Worm (Caenorhabditis elegans) whole organism, young adult: Measurements from ENCODE around the gene Y94H6A.3.

Experiments used
- B0019.2 ChIP-seq: fragments of 200-800 bp; sonication (Bioruptor generic); conservative IDR thresholded peaks from 2 replicates; pipeline ENCODE4 v1.3.6; 2022; ENCODE audit warnings: missing genetic modification reagents, missing genetic modification characterization, missing compliant biosample characterization
- B0336.3 ChIP-seq: fragments of 200-800 bp; sonication (Bioruptor generic); IDR thresholded peaks from 2 replicates; pipeline ENCODE4 v1.3.6; 2022; ENCODE audit warnings: missing genetic modification characterization, missing compliant biosample characterization
- C06A6.2 ChIP-seq: fragments of 200-800 bp; sonication (Bioruptor generic); conservative IDR thresholded peaks from 2 replicates; pipeline ENCODE4 v1.3.6; 2022; ENCODE audit warnings: missing genetic modification characterization, missing compliant biosample characterization
- D2030.7 ChIP-seq: fragments of 200-800 bp; sonication (Bioruptor generic); IDR thresholded peaks from 2 replicates; pipeline ENCODE4 v1.3.6; 2022; ENCODE audit warnings: missing genetic modification reagents, missing genetic modification characterization, missing compliant biosample characterization
- F10E7.11 ChIP-seq: sonication (generic microtip); optimal IDR thresholded peaks from 2 replicates; lab custom pipeline; 2017; ENCODE audit warnings: mild to moderate bottlenecking, missing genetic modification characterization, moderate library complexity, missing compliant biosample characterization
- F23B12.7 ChIP-seq: sonication (generic microtip); optimal IDR thresholded peaks from 2 replicates; lab custom pipeline; 2017; ENCODE audit warnings: missing genetic modification characterization, mild to moderate bottlenecking, missing compliant biosample characterization, antibody characterized with exemption, moderate library complexity; ENCODE audit not compliant: insufficient read depth
- F52B5.7 ChIP-seq: sonication (generic microtip); optimal IDR thresholded peaks from 2 replicates; lab custom pipeline; 2016; ENCODE audit warnings: mild to moderate bottlenecking, missing genetic modification characterization, missing compliant biosample characterization
- F55B11.4 ChIP-seq: sonication (generic microtip); optimal IDR thresholded peaks from 2 replicates; lab custom pipeline; 2016; ENCODE audit warnings: missing compliant biosample characterization, missing genetic modification characterization, borderline replicate concordance; ENCODE audit not compliant: insufficient read depth
- K11D2.4 ChIP-seq: fragments of 200-800 bp; sonication (Bioruptor generic); IDR thresholded peaks from 2 replicates; pipeline ENCODE4 v1.3.6; 2022; ENCODE audit warnings: missing genetic modification reagents, missing genetic modification characterization, missing compliant biosample characterization
- Y79H2A.3 ChIP-seq: fragments of 200-800 bp; sonication (Bioruptor generic); conservative IDR thresholded peaks from 2 replicates; pipeline ENCODE4 v1.3.6; 2022; ENCODE audit warnings: missing genetic modification reagents, missing genetic modification characterization, missing compliant biosample characterization
- aptf-3 ChIP-seq: fragments of 200-800 bp; sonication (Bioruptor generic); IDR thresholded peaks from 2 replicates; pipeline ENCODE4 v1.3.6; 2022; ENCODE audit warnings: missing genetic modification characterization, missing compliant biosample characterization
- atf-7 ChIP-seq: sonication (generic microtip); optimal IDR thresholded peaks from 2 replicates; lab custom pipeline; 2017; ENCODE audit warnings: mild to moderate bottlenecking, missing genetic modification characterization, missing compliant biosample characterization
- attf-3 ChIP-seq: fragments of 200-800 bp; sonication (Bioruptor generic); conservative IDR thresholded peaks from 2 replicates; pipeline ENCODE4 v1.3.6; 2022; ENCODE audit warnings: missing genetic modification reagents, missing genetic modification characterization, missing compliant biosample characterization
- attf-6 ChIP-seq: fragments of 200-800 bp; sonication (Bioruptor generic); IDR thresholded peaks from 2 replicates; pipeline ENCODE4 v1.3.6; 2022; ENCODE audit warnings: missing genetic modification reagents, missing genetic modification characterization, missing compliant biosample characterization
- bed-1 ChIP-seq: fragments of 200-800 bp; sonication (Bioruptor generic); IDR thresholded peaks from 2 replicates; pipeline ENCODE4 v1.3.6; 2022; ENCODE audit warnings: missing genetic modification reagents, missing genetic modification characterization, missing compliant biosample characterization
- bed-2 ChIP-seq: fragments of 200-800 bp; sonication (Bioruptor generic); IDR thresholded peaks from 2 replicates; pipeline ENCODE4 v1.3.6; 2022; ENCODE audit warnings: missing genetic modification reagents, missing genetic modification characterization, missing compliant biosample characterization
- cebp-2 ChIP-seq: fragments of 200-800 bp; sonication (Bioruptor generic); IDR thresholded peaks from 2 replicates; pipeline ENCODE4 v1.3.6; 2022; ENCODE audit warnings: missing genetic modification characterization, missing compliant biosample characterization
- ceh-100 ChIP-seq: fragments of 200-800 bp; sonication (Bioruptor generic); IDR thresholded peaks from 2 replicates; pipeline ENCODE4 v1.3.6; 2022; ENCODE audit warnings: missing genetic modification reagents, missing genetic modification characterization, missing compliant biosample characterization
- ceh-27 ChIP-seq: fragments of 200-800 bp; sonication (Bioruptor generic); optimal IDR thresholded peaks from 2 replicates; lab custom pipeline; 2018; ENCODE audit warnings: mild to moderate bottlenecking, missing genetic modification characterization, moderate library complexity, missing compliant biosample characterization
- die-1 ChIP-seq: sonication (generic microtip); optimal IDR thresholded peaks from 2 replicates; lab custom pipeline; 2016; ENCODE audit warnings: missing genotype, mild to moderate bottlenecking, missing genetic modification characterization, missing compliant biosample characterization
- egl-44 ChIP-seq: fragments of 200-800 bp; sonication (Bioruptor generic); IDR thresholded peaks from 2 replicates; pipeline ENCODE4 v1.3.6; 2022; ENCODE audit warnings: missing genetic modification reagents, missing genetic modification characterization, missing compliant biosample characterization
- egrh-3 ChIP-seq: fragments of 200-800 bp; sonication (Bioruptor generic); IDR thresholded peaks from 2 replicates; pipeline ENCODE4 v1.3.6; 2022; ENCODE audit warnings: missing genetic modification reagents, missing genetic modification characterization, missing compliant biosample characterization
- ekl-4 ChIP-seq: fragments of 200-800 bp; sonication (Bioruptor generic); IDR thresholded peaks from 2 replicates; pipeline ENCODE4 v1.3.6; 2022; ENCODE audit warnings: missing genetic modification reagents, missing genetic modification characterization, missing compliant biosample characterization
- ets-4 ChIP-seq: fragments of 200-800 bp; sonication (Bioruptor generic); optimal IDR thresholded peaks from 2 replicates; lab custom pipeline; 2018; ENCODE audit warnings: mild to moderate bottlenecking, missing genetic modification characterization, missing compliant biosample characterization
- fkh-3 ChIP-seq: sonication (generic microtip); optimal IDR thresholded peaks from 2 replicates; lab custom pipeline; 2016; ENCODE audit warnings: mild to moderate bottlenecking, missing genetic modification characterization, missing compliant biosample characterization
- gei-17 ChIP-seq: fragments of 200-800 bp; sonication (Bioruptor generic); optimal IDR thresholded peaks from 2 replicates; lab custom pipeline; 2018; ENCODE audit warnings: mild to moderate bottlenecking, missing genetic modification characterization, missing compliant biosample characterization
- him-1 ChIP-seq: sonication (generic microtip); optimal IDR thresholded peaks from 2 replicates; lab custom pipeline; 2016; ENCODE audit warnings: missing genotype, missing genetic modification reagents, missing genetic modification characterization, missing compliant biosample characterization
- hmg-1.2 ChIP-seq: fragments of 200-800 bp; sonication (Bioruptor generic); IDR thresholded peaks from 2 replicates; pipeline ENCODE4 v1.3.6; 2022; ENCODE audit warnings: missing genetic modification reagents, missing genetic modification characterization, missing compliant biosample characterization
- hsf-1 ChIP-seq: fragments of 200-800 bp; sonication (Bioruptor generic); IDR thresholded peaks from 2 replicates; pipeline ENCODE4 v1.3.6; 2022; ENCODE audit warnings: missing genetic modification reagents, missing genetic modification characterization, missing compliant biosample characterization
- lin-26 ChIP-seq: fragments of 200-800 bp; sonication (Bioruptor generic); IDR thresholded peaks from 2 replicates; pipeline ENCODE4 v1.3.6; 2022; ENCODE audit warnings: missing genetic modification reagents, missing genetic modification characterization, missing compliant biosample characterization
- lir-1 ChIP-seq: fragments of 200-800 bp; sonication (Bioruptor generic); conservative IDR thresholded peaks from 2 replicates; pipeline ENCODE4 v1.3.6; 2022; ENCODE audit warnings: missing genetic modification reagents, missing genetic modification characterization, missing compliant biosample characterization
- lsl-1 ChIP-seq: fragments of 200-800 bp; sonication (Bioruptor generic); optimal IDR thresholded peaks from 2 replicates; lab custom pipeline; 2018; ENCODE audit warnings: mild to moderate bottlenecking, missing genetic modification characterization, moderate library complexity, missing compliant biosample characterization
- madf-6 ChIP-seq: fragments of 200-800 bp; sonication (Bioruptor generic); IDR thresholded peaks from 2 replicates; pipeline ENCODE4 v1.3.6; 2022; ENCODE audit warnings: missing genetic modification reagents, missing genetic modification characterization, missing compliant biosample characterization
- mcd-1 ChIP-seq: fragments of 200-800 bp; sonication (Bioruptor generic); IDR thresholded peaks from 2 replicates; pipeline ENCODE4 v1.3.6; 2022; ENCODE audit warnings: missing genetic modification reagents, missing genetic modification characterization, missing compliant biosample characterization
- nfya-1 ChIP-seq: sonication (generic microtip); optimal IDR thresholded peaks from 2 replicates; lab custom pipeline; 2017; ENCODE audit warnings: antibody characterized with exemption, missing compliant biosample characterization, missing genetic modification characterization, borderline replicate concordance; ENCODE audit not compliant: insufficient read depth
- nfyb-1 ChIP-seq: fragments of 200-800 bp; sonication (Bioruptor generic); IDR thresholded peaks from 2 replicates; pipeline ENCODE4 v1.3.6; 2022; ENCODE audit warnings: missing genetic modification reagents, missing genetic modification characterization, missing compliant biosample characterization
- nhr-27 ChIP-seq: fragments of 200-800 bp; sonication (Bioruptor generic); optimal IDR thresholded peaks from 2 replicates; lab custom pipeline; 2018; ENCODE audit warnings: mild to moderate bottlenecking, missing genetic modification characterization, moderate library complexity, missing compliant biosample characterization
- nhr-80 ChIP-seq: sonication (generic microtip); optimal IDR thresholded peaks from 2 replicates; lab custom pipeline; 2016; ENCODE audit warnings: missing genetic modification characterization, missing compliant biosample characterization
- nhr-90 ChIP-seq: sonication (generic microtip); optimal IDR thresholded peaks from 2 replicates; lab custom pipeline; 2016; ENCODE audit warnings: missing genotype, mild to moderate bottlenecking, missing genetic modification characterization, missing compliant biosample characterization
- pha-4 ChIP-seq: fragments of 150-350 bp; sonication (generic microtip); optimal IDR thresholded peaks from 2 replicates; lab custom pipeline; 2014; ENCODE audit warnings: missing biosample characterization, missing genetic modification reagents, missing genetic modification characterization
- snpc-3.4 ChIP-seq: sonication (generic microtip); optimal IDR thresholded peaks from 2 replicates; lab custom pipeline; 2017; ENCODE audit warnings: missing genetic modification characterization, mild to moderate bottlenecking, missing compliant biosample characterization, antibody characterized with exemption, moderate library complexity, missing genotype, missing genetic modification reagents
- tlf-1 ChIP-seq: fragments of 200-800 bp; sonication (Bioruptor generic); optimal IDR thresholded peaks from 2 replicates; lab custom pipeline; 2018; ENCODE audit warnings: mild to moderate bottlenecking, missing genetic modification characterization, missing compliant biosample characterization
- zfh-2 ChIP-seq: fragments of 200-800 bp; sonication (Bioruptor generic); conservative IDR thresholded peaks from 2 replicates; pipeline ENCODE4 v1.3.6; 2022; ENCODE audit warnings: missing genetic modification reagents, missing genetic modification characterization, missing compliant biosample characterization
- ztf-18 ChIP-seq: sonication (generic microtip); optimal IDR thresholded peaks from 2 replicates; lab custom pipeline; 2016; ENCODE audit warnings: missing genotype, mild to moderate bottlenecking, missing genetic modification characterization, missing compliant biosample characterization
- ztf-3 ChIP-seq: fragments of 200-800 bp; sonication (Bioruptor generic); optimal IDR thresholded peaks from 2 replicates; lab custom pipeline; 2018; ENCODE audit warnings: mild to moderate bottlenecking, missing genetic modification characterization, missing compliant biosample characterization

Y94H6A.3 gene

DNA sequence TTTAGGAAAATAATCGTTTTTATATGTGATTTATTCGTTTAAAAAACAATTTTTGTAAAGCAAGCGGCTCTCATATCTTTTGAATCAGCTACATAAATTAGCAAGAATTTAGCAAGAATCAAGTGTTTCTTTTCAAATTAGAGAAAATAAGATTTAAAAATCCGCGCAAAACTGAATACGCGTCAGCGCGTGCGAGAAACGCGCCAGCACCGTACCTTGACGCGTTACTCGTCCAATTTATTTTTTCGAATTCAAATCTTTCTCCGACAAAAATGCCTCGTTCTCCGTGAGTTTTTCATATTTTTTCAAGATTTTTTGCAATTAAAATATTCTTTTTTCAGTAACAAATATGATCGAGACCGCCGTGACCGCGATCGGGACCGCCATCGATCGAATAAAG, at the start of gene Y94H6A.3 (continued):
- peak; percentile 3 for TF ChIP-seq him-1
- TF ChIP-seq aptf-3 (GFP tag; lab: Robert Waterston, UW), result no peak
- peak; percentile 86 for TF ChIP-seq K11D2.4 (GFP tag; lab: Robert Waterston, UW)
- TF ChIP-seq die-1 (tag; lab: Kevin White, UChicago), result no peak
- no peak for TF ChIP-seq nhr-80 (tag; lab: Kevin White, UChicago)
- no peak for TF ChIP-seq egrh-3 (GFP tag; lab: Robert Waterston, UW)
- peak; percentile 47; the same call in 1 of the 2 replicates for TF ChIP-seq hsf-1 (GFP tag; lab: Robert Waterston, UW)
- no peak for TF ChIP-seq nfya-1 (tag; lab: Kevin White, UChicago)
- peak; percentile 78 for TF ChIP-seq nfyb-1 (GFP tag; lab: Robert Waterston, UW)
- peak; percentile 66 for TF ChIP-seq tlf-1 (GFP tag; lab: Kevin White, UChicago)
- TF ChIP-seq zfh-2 (GFP tag; lab: Robert Waterston, UW), result no peak
- TF ChIP-seq nhr-90 (tag; lab: Kevin White, UChicago), result no peak
- peak; percentile 55; the same call in 1 of the 2 replicates for TF ChIP-seq lir-1
- no peak for TF ChIP-seq F55B11.4 (tag; lab: Kevin White, UChicago)
- TF ChIP-seq pha-4 (tag; lab: Kevin White, UChicago), result peak; percentile 39
- peak; percentile 31 for TF ChIP-seq snpc-3.4 (tag; lab: Kevin White, UChicago)
- TF ChIP-seq F23B12.7 (tag; lab: Kevin White, UChicago), result peak; percentile 23
- peak; percentile 79 for TF ChIP-seq B0336.3 (GFP tag; lab: Robert Waterston, UW)
- 0 out of 2 replicates have a peak, but pooled peaks have one; percentile 22 for TF ChIP-seq B0019.2 (GFP tag; lab: Robert Waterston, UW)
- peak; percentile 50 for TF ChIP-seq gei-17 (GFP tag; lab: Kevin White, UChicago)
- no peak for TF ChIP-seq ets-4 (GFP tag; lab: Kevin White, UChicago)
- peak; percentile 45 for TF ChIP-seq ceh-27 (GFP tag; lab: Kevin White, UChicago)
- TF ChIP-seq ztf-18 (tag; lab: Kevin White, UChicago), result peak; percentile 96
- no peak for TF ChIP-seq fkh-3
- no peak for TF ChIP-seq egl-44 (GFP tag; lab: Robert Waterston, UW)
- TF ChIP-seq F10E7.11 (tag; lab: Kevin White, UChicago), result no peak
- TF ChIP-seq cebp-2 (GFP tag; lab: Robert Waterston, UW), result no peak
- peak; percentile 93 for TF ChIP-seq mcd-1
- peak; percentile 17 for TF ChIP-seq atf-7
- peak; percentile 60; the same call in 1 of the 2 replicates for TF ChIP-seq hmg-1.2 (GFP tag; lab: Robert Waterston, UW)
- no peak for TF ChIP-seq F52B5.7
- TF ChIP-seq attf-6 (GFP tag; lab: Robert Waterston, UW), result no peak
- peak; percentile 64 for TF ChIP-seq ceh-100
- no peak for TF ChIP-seq bed-1
- TF ChIP-seq lin-26 (GFP tag; lab: Robert Waterston, UW), result no peak
- TF ChIP-seq nhr-27 (tag; lab: Kevin White, UChicago), result no peak
- TF ChIP-seq ekl-4, result peak; percentile 77
- no peak for TF ChIP-seq bed-2
- TF ChIP-seq lsl-1 (GFP tag; lab: Kevin White, UChicago), result peak; percentile 66
- no peak for TF ChIP-seq ztf-3 (GFP tag; lab: Kevin White, UChicago)
- peak; percentile 72 for TF ChIP-seq C06A6.2 (GFP tag; lab: Robert Waterston, UW)
- peak; percentile 67 for TF ChIP-seq D2030.7 (GFP tag; lab: Robert Waterston, UW)
- TF ChIP-seq Y79H2A.3 (GFP tag; lab: Robert Waterston, UW), result no peak
- TF ChIP-seq madf-6 (GFP tag; lab: Robert Waterston, UW), result peak; percentile 78
- TF ChIP-seq attf-3 (GFP tag; lab: Robert Waterston, UW), result peak; percentile 88
- TF ChIP-seq, all 124 proteins: peak for 48
